Fruit fly (Drosophila melanogaster) whole organism, embryonic: ENCODE results near the gene und.
A peak's percentile ranks its signal among the peaks of the same experiment; 100 is the strongest.

Experiments used
- CG10209 ChIP-seq: fragments of 200-800 bp; sonication (Bioruptor generic); optimal IDR thresholded peaks from 3 replicates; lab custom pipeline; 2017; ENCODE audit warnings: missing biosample characterization, mild to moderate bottlenecking, missing genetic modification characterization, missing genetic modification reagents
- CG10366 ChIP-seq: fragments of 200-800 bp; sonication (Bioruptor generic); IDR thresholded peaks from 2 replicates; pipeline ENCODE4 v1.3.6; 2022; ENCODE audit warnings: missing biosample characterization, missing genetic modification characterization
- CG11093 ChIP-seq: fragments of 200-800 bp; sonication (Bioruptor generic); IDR thresholded peaks from 3 replicates; pipeline ENCODE4 v1.3.6; 2022; ENCODE audit warnings: missing biosample characterization, missing genetic modification characterization
- CG12071 ChIP-seq: fragments of 200-800 bp; sonication (Bioruptor generic); optimal IDR thresholded peaks from 3 replicates; lab custom pipeline; 2018; ENCODE audit warnings: missing biosample characterization, mild to moderate bottlenecking, missing genetic modification characterization
- CG12155 ChIP-seq: fragments of 200-800 bp; sonication (Bioruptor generic); optimal IDR thresholded peaks from 3 replicates; lab custom pipeline; 2016; ENCODE audit warnings: missing biosample characterization, missing genetic modification characterization
- CG12659 ChIP-seq: fragments of 200-800 bp; sonication (Bioruptor generic); optimal IDR thresholded peaks from 3 replicates; lab custom pipeline; 2017; ENCODE audit warnings: mild to moderate bottlenecking, missing biosample characterization, missing genetic modification reagents, missing genetic modification characterization
- CG12769 ChIP-seq: fragments of 200-800 bp; sonication (Bioruptor generic); optimal IDR thresholded peaks from 2 replicates; lab custom pipeline; 2019; ENCODE audit warnings: missing biosample characterization, mild to moderate bottlenecking, missing genetic modification characterization, moderate library complexity
- CG18599 ChIP-seq: fragments of 200-800 bp; sonication (Bioruptor generic); optimal IDR thresholded peaks from 3 replicates; lab custom pipeline; 2017; ENCODE audit warnings: missing biosample characterization, missing genetic modification characterization, mild to moderate bottlenecking, moderate library complexity, missing genetic modification reagents
- CG2199 ChIP-seq: fragments of 200-800 bp; sonication (Bioruptor generic); IDR thresholded peaks from 3 replicates; pipeline ENCODE4 v1.3.6; 2022; ENCODE audit warnings: missing biosample characterization, missing genetic modification characterization
- CG32772 ChIP-seq: fragments of 200-800 bp; sonication (Bioruptor generic); IDR thresholded peaks from 2 replicates; pipeline ENCODE4 v1.3.6; 2022; ENCODE audit warnings: missing biosample characterization, missing genetic modification characterization
- CG33557 ChIP-seq: fragments of 200-800 bp; sonication (Bioruptor generic); optimal IDR thresholded peaks from 2 replicates; lab custom pipeline; 2019; ENCODE audit warnings: missing biosample characterization, mild to moderate bottlenecking, missing genetic modification characterization, moderate library complexity
- CG4424 ChIP-seq: fragments of 200-800 bp; sonication (Bioruptor generic); optimal IDR thresholded peaks from 3 replicates; lab custom pipeline; 2016; ENCODE audit warnings: missing biosample characterization, missing genetic modification characterization
- CG5180 ChIP-seq: fragments of 200-800 bp; sonication (Bioruptor generic); optimal IDR thresholded peaks from 3 replicates; lab custom pipeline; 2017; ENCODE audit warnings: missing biosample characterization, missing genetic modification characterization, mild to moderate bottlenecking, moderate library complexity, missing genetic modification reagents
- CG7372 ChIP-seq: fragments of 200-800 bp; sonication (Bioruptor generic); IDR thresholded peaks from 2 replicates; pipeline ENCODE4 v1.3.6; 2022; ENCODE audit warnings: missing biosample characterization, missing genetic modification characterization
- CG8089 ChIP-seq: fragments of 200-800 bp; sonication (Bioruptor generic); optimal IDR thresholded peaks from 3 replicates; lab custom pipeline; 2016; ENCODE audit warnings: missing biosample characterization, missing genetic modification characterization
- Dref ChIP-seq: fragments of 200-800 bp; sonication (Bioruptor generic); IDR thresholded peaks from 2 replicates; pipeline ENCODE4 v1.3.6; 2022; ENCODE audit warnings: missing biosample characterization, missing genetic modification characterization
- Gug ChIP-seq: fragments of 200-800 bp; sonication (Bioruptor generic); IDR thresholded peaks from 4 replicates; pipeline ENCODE4 v1.3.6; 2022; ENCODE audit warnings: missing biosample characterization, missing genetic modification characterization
- HLHmδ ChIP-seq: fragments of 200-800 bp; sonication (Bioruptor generic); optimal IDR thresholded peaks from 2 replicates; lab custom pipeline; 2018; ENCODE audit warnings: missing biosample characterization, mild to moderate bottlenecking, missing genetic modification characterization, moderate library complexity
- Hmr ChIP-seq: fragments of 200-800 bp; sonication (Bioruptor generic); optimal IDR thresholded peaks from 3 replicates; lab custom pipeline; 2017; ENCODE audit warnings: mild to moderate bottlenecking, missing biosample characterization, missing genetic modification reagents, missing genetic modification characterization
- Hmx ChIP-seq: fragments of 200-800 bp; sonication (Bioruptor generic); optimal IDR thresholded peaks from 2 replicates; lab custom pipeline; 2016; ENCODE audit warnings: missing biosample characterization, missing genetic modification characterization
- Kr ChIP-seq: fragments of 200-800 bp; sonication (Bioruptor generic); optimal IDR thresholded peaks from 2 replicates; lab custom pipeline; 2017; ENCODE audit warnings: missing biosample characterization, mild to moderate bottlenecking, missing genetic modification characterization
- Myb ChIP-seq: fragments of 200-800 bp; sonication (Bioruptor generic); optimal IDR thresholded peaks from 2 replicates; lab custom pipeline; 2016; ENCODE audit warnings: missing biosample characterization, missing genetic modification characterization
- Scr ChIP-seq: fragments of 200-800 bp; sonication (Bioruptor generic); IDR thresholded peaks from 2 replicates; pipeline ENCODE4 v1.3.6; 2022; ENCODE audit warnings: missing biosample characterization, missing genetic modification characterization; ENCODE audit not compliant: partially characterized antibody
- Ssrp ChIP-seq: fragments of 200-800 bp; sonication (Bioruptor generic); optimal IDR thresholded peaks from 2 replicates; lab custom pipeline; 2018; ENCODE audit warnings: missing biosample characterization, mild to moderate bottlenecking, missing genetic modification characterization, moderate library complexity
- abd-A ChIP-seq: fragments of 200-800 bp; sonication (Bioruptor generic); optimal IDR thresholded peaks from 3 replicates; lab custom pipeline; 2019; ENCODE audit warnings: missing biosample characterization, mild to moderate bottlenecking, missing genetic modification characterization, moderate library complexity
- ac ChIP-seq: fragments of 200-800 bp; sonication (Bioruptor generic); optimal IDR thresholded peaks from 3 replicates; lab custom pipeline; 2017; ENCODE audit warnings: missing biosample characterization, mild to moderate bottlenecking, missing genetic modification characterization
- caup ChIP-seq: fragments of 200-800 bp; sonication (Bioruptor generic); optimal IDR thresholded peaks from 3 replicates; lab custom pipeline; 2017; ENCODE audit warnings: missing biosample characterization, mild to moderate bottlenecking, missing genetic modification characterization, moderate library complexity; ENCODE audit not compliant: severe bottlenecking
- crol ChIP-seq: fragments of 200-800 bp; sonication (Bioruptor generic); IDR thresholded peaks from 2 replicates; pipeline ENCODE4 v1.3.6; 2022; ENCODE audit warnings: missing biosample characterization, missing genetic modification characterization
- da ChIP-seq: fragments of 200-800 bp; sonication (Bioruptor generic); optimal IDR thresholded peaks from 2 replicates; lab custom pipeline; 2016; ENCODE audit warnings: missing biosample characterization, missing genetic modification characterization
- ftz-f1 ChIP-seq: fragments of 200-800 bp; sonication (Bioruptor generic); optimal IDR thresholded peaks from 2 replicates; lab custom pipeline; 2016; ENCODE audit warnings: missing biosample characterization, missing genetic modification characterization
- grau ChIP-seq: fragments of 200-800 bp; optimal IDR thresholded peaks from 3 replicates; lab custom pipeline; 2019; ENCODE audit warnings: missing biosample characterization, mild to moderate bottlenecking, missing genetic modification characterization, moderate library complexity
- gsb-n ChIP-seq: fragments of 200-800 bp; sonication (Bioruptor generic); optimal IDR thresholded peaks from 3 replicates; lab custom pipeline; 2018; ENCODE audit warnings: missing biosample characterization, mild to moderate bottlenecking, missing genetic modification characterization
- ind ChIP-seq: fragments of 200-800 bp; sonication (Bioruptor generic); optimal IDR thresholded peaks from 3 replicates; lab custom pipeline; 2016; ENCODE audit warnings: missing biosample characterization, missing genetic modification characterization
- lab ChIP-seq: fragments of 200-800 bp; sonication (Bioruptor generic); optimal IDR thresholded peaks from 3 replicates; lab custom pipeline; 2017; ENCODE audit warnings: missing biosample characterization, missing genetic modification characterization, mild to moderate bottlenecking, moderate library complexity, missing genetic modification reagents
- nerfin-2 ChIP-seq: fragments of 200-800 bp; sonication (Bioruptor generic); IDR thresholded peaks from 2 replicates; pipeline ENCODE4 v1.3.6; 2022; ENCODE audit warnings: missing biosample characterization, missing genetic modification characterization; ENCODE audit not compliant: partially characterized antibody
- pnt ChIP-seq: fragments of 200-800 bp; sonication (Bioruptor generic); optimal IDR thresholded peaks from 3 replicates; lab custom pipeline; 2016; ENCODE audit warnings: missing biosample characterization, missing genetic modification characterization
- pum ChIP-seq: fragments of 200-800 bp; sonication (Bioruptor generic); optimal IDR thresholded peaks from 2 replicates; lab custom pipeline; 2016; ENCODE audit warnings: missing biosample characterization, missing genetic modification characterization
- repo ChIP-seq: fragments of 200-800 bp; sonication (Bioruptor generic); optimal IDR thresholded peaks from 2 replicates; lab custom pipeline; 2016; ENCODE audit warnings: missing biosample characterization, missing genetic modification characterization
- row ChIP-seq: fragments of 200-800 bp; sonication (Bioruptor generic); IDR thresholded peaks from 3 replicates; pipeline ENCODE4 v1.3.6; 2022; ENCODE audit warnings: missing biosample characterization, missing genetic modification characterization
- scrt ChIP-seq: fragments of 200-800 bp; sonication (Bioruptor generic); optimal IDR thresholded peaks from 2 replicates; lab custom pipeline; 2018; ENCODE audit warnings: missing biosample characterization, mild to moderate bottlenecking, missing genetic modification characterization, moderate library complexity
- so ChIP-seq: fragments of 200-800 bp; sonication (Bioruptor generic); IDR thresholded peaks from 3 replicates; pipeline ENCODE4 v1.3.6; 2022; ENCODE audit warnings: missing biosample characterization, missing genetic modification characterization
- sqz ChIP-seq: fragments of 200-800 bp; sonication (Bioruptor generic); optimal IDR thresholded peaks from 3 replicates; lab custom pipeline; 2018; ENCODE audit warnings: missing biosample characterization, mild to moderate bottlenecking, missing genetic modification characterization
- trem ChIP-seq: fragments of 200-800 bp; optimal IDR thresholded peaks from 3 replicates; lab custom pipeline; 2019; ENCODE audit warnings: missing biosample characterization, mild to moderate bottlenecking, missing genetic modification characterization, moderate library complexity
- tx ChIP-seq: fragments of 200-800 bp; sonication (Bioruptor generic); optimal IDR thresholded peaks from 2 replicates; lab custom pipeline; 2016; ENCODE audit warnings: missing biosample characterization, missing genetic modification characterization
- unc-4 ChIP-seq: fragments of 200-800 bp; sonication (Bioruptor generic); IDR thresholded peaks from 2 replicates; pipeline ENCODE4 v1.3.6; 2022; ENCODE audit warnings: missing biosample characterization, missing genetic modification characterization; ENCODE audit not compliant: partially characterized antibody
- wdn ChIP-seq: fragments of 200-800 bp; sonication (Bioruptor generic); IDR thresholded peaks from 2 replicates; pipeline ENCODE4 v1.3.6; 2022; ENCODE audit warnings: missing biosample characterization, missing genetic modification characterization

The und gene

dm6 chr2L:9754817-9755216 lies 8.4 kb upstream of the und start (continued):
- TF ChIP-seq CG10209 (GFP tag; lab: Kevin White, UChicago) (no peak), Kr (GFP tag; lab: Kevin White, UChicago) (no peak), lab (peak; percentile 13), caup (GFP tag; lab: Kevin White, UChicago) (peak; percentile 5), CG18599 (GFP tag; lab: Kevin White, UChicago) (peak; percentile 56), sqz (GFP tag; lab: Kevin White, UChicago) (peak; percentile 19), tx (GFP tag; lab: Kevin White, UChicago) (no peak), crol (GFP tag; lab: Robert Waterston, UW) (0 out of 2 replicates have a peak, but pooled peaks have one; percentile 2), row (peak; percentile 60), grau (peak; percentile 2), scrt (GFP tag; lab: Kevin White, UChicago) (peak; percentile 24), Hmr (GFP tag; lab: Kevin White, UChicago) (peak; percentile 20)

DNA sequence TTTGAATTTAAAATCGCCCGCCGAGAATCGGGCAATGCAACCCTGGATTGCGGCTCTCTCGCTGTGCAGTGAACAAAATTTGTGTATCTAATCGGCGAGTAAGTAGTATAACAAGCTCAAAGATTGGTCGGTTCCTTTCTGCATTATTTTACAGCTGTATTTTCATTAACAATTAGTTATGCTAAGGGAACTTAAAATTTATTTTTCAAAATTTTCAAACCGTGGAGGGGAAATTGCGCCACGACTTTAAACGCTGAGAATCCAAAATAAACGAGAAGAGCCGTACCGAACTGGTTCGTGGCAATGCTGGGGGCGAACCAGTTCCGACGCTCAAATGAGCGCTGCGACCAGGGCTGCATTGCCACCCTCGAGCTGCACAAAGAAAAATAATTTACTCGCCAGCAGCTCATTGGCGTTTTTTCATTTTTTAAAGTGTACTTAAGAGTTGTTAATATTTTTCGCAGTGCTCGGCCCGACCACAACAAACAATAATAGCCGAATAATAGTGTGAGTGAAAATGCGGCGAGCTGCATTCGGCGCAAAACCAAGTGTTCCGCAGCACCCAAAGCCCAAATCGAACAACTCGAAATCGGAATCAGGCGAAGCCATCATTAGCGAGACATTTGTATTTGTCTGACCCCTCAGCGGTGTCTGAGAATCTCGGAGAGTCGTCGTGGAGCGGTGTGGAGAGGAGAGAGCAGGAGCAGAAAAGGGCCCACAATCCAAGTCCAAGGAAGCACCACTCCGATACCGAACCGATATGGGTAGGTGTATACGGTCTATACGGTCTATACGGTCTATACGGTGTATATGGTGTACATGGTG lies 5.0 kb upstream of the und start, which contains the start of gene zf30C:
zf30C (plus strand) TSS at position 353 of the 825 bp plus-strand sequence.
- TF ChIP-seq trem (tag; lab: Kevin White, UChicago) (peak; percentile 62), CG12155 (GFP tag; lab: Kevin White, UChicago) (peak; percentile 100), repo (GFP tag; lab: Kevin White, UChicago) (peak; percentile 91), pnt (peak; percentile 90), CG12071 (GFP tag; lab: Kevin White, UChicago) (peak; percentile 61), Scr (GFP tag; lab: Robert Waterston, UW) (peak; percentile 51), abd-A (peak; percentile 16), wdn (GFP tag; lab: Robert Waterston, UW) (peak; percentile 48; the same call in 1 of the 2 replicates), ftz-f1 (peak; percentile 69), nerfin-2 (GFP tag; lab: Robert Waterston, UW) (0 out of 2 replicates have a peak, but pooled peaks have one; percentile 30), HLHmδ (GFP tag; lab: Kevin White, UChicago) (no peak), lab (peak; percentile 85), Dref (GFP tag; lab: Robert Waterston, UW) (peak; percentile 64), CG12659 (GFP tag; lab: Kevin White, UChicago) (peak; percentile 91), crol (GFP tag; lab: Robert Waterston, UW) (no peak), gsb-n (peak; percentile 58), Gug (peak; percentile 96), CG33557 (GFP tag; lab: Kevin White, UChicago) (peak; percentile 38), CG4424 (GFP tag; lab: Kevin White, UChicago) (peak; percentile 82), Myb (GFP tag; lab: Kevin White, UChicago) (peak; percentile 83), CG32772 (peak; percentile 81), CG10366 (peak; percentile 82), CG2199 (GFP tag; lab: Robert Waterston, UW) (peak; percentile 79; the same call in 2 of the 3 replicates), ac (GFP tag; lab: Kevin White, UChicago) (no peak), CG8089 (GFP tag; lab: Kevin White, UChicago) (peak; percentile 78), pum (peak; percentile 93), da (GFP tag; lab: Kevin White, UChicago) (peak; percentile 70), unc-4 (GFP tag; lab: Robert Waterston, UW) (peak; percentile 41), CG5180 (GFP tag; lab: Kevin White, UChicago) (peak; percentile 33), so (GFP tag; lab: Robert Waterston, UW) (peak; percentile 68; the same call in 2 of the 3 replicates), Hmx (GFP tag; lab: Kevin White, UChicago) (peak; percentile 67), Ssrp (tag; lab: Kevin White, UChicago) (peak; percentile 76), CG12769 (tag; lab: Kevin White, UChicago) (peak; percentile 81), CG7372 (no peak), CG11093 (GFP tag; lab: Robert Waterston, UW) (peak; percentile 78; the same call in 2 of the 3 replicates), ind (GFP tag; lab: Kevin White, UChicago) (peak; percentile 93)
